Fruit fly (Drosophila melanogaster) whole organism, prepupa: ENCODE results near the gene trbd.

ENCODE experiments used
- Blimp-1 ChIP-seq: fragments of 200-800 bp; sonication (Bioruptor generic); optimal IDR thresholded peaks from 3 replicates; lab custom pipeline; 2017; ENCODE audit warnings: missing biosample characterization, missing genetic modification characterization, mild to moderate bottlenecking, moderate library complexity, missing genetic modification reagents
- CG10631 ChIP-seq: fragments of 200-800 bp; sonication (Bioruptor generic); optimal IDR thresholded peaks from 2 replicates; lab custom pipeline; 2016; ENCODE audit warnings: missing biosample characterization, missing genetic modification characterization
- CG11902 ChIP-seq: fragments of 200-800 bp; sonication (Bioruptor generic); optimal IDR thresholded peaks from 3 replicates; lab custom pipeline; 2016; ENCODE audit warnings: missing biosample characterization, missing genetic modification characterization
- CG1621 ChIP-seq: fragments of 200-800 bp; sonication (Bioruptor generic); optimal IDR thresholded peaks from 3 replicates; lab custom pipeline; 2018; ENCODE audit warnings: missing biosample characterization, mild to moderate bottlenecking, missing genetic modification characterization
- CG16779 ChIP-seq: fragments of 200-800 bp; sonication (Bioruptor generic); optimal IDR thresholded peaks from 3 replicates; lab custom pipeline; 2017; ENCODE audit warnings: missing biosample characterization, mild to moderate bottlenecking, missing genetic modification characterization
- CG3032 ChIP-seq: fragments of 200-800 bp; optimal IDR thresholded peaks from 2 replicates; lab custom pipeline; 2019; ENCODE audit warnings: missing biosample characterization, mild to moderate bottlenecking, missing genetic modification characterization, moderate library complexity
- CG31627 ChIP-seq: fragments of 200-800 bp; sonication (Bioruptor generic); optimal IDR thresholded peaks from 3 replicates; lab custom pipeline; 2016; ENCODE audit warnings: missing biosample characterization, missing genetic modification characterization
- CG32006 ChIP-seq: fragments of 200-800 bp; sonication (Bioruptor generic); optimal IDR thresholded peaks from 3 replicates; lab custom pipeline; 2017; ENCODE audit warnings: missing biosample characterization, mild to moderate bottlenecking, missing genetic modification characterization
- CG34406 ChIP-seq: fragments of 200-800 bp; sonication (Bioruptor generic); optimal IDR thresholded peaks from 3 replicates; lab custom pipeline; 2016; ENCODE audit warnings: missing biosample characterization, missing genetic modification characterization
- CG3919 ChIP-seq: fragments of 200-800 bp; sonication (Bioruptor generic); optimal IDR thresholded peaks from 3 replicates; lab custom pipeline; 2016; ENCODE audit warnings: missing biosample characterization, missing genetic modification characterization
- CG6163 ChIP-seq: fragments of 200-800 bp; sonication (Bioruptor generic); IDR thresholded peaks from 3 replicates; pipeline ENCODE4 v1.3.6; 2022; ENCODE audit warnings: missing biosample characterization, missing genetic modification characterization
- CG6792 ChIP-seq: fragments of 200-800 bp; sonication (Bioruptor generic); optimal IDR thresholded peaks from 3 replicates; lab custom pipeline; 2016; ENCODE audit warnings: missing biosample characterization, missing genetic modification characterization
- CG6808 ChIP-seq: fragments of 200-800 bp; sonication (Bioruptor generic); optimal IDR thresholded peaks from 3 replicates; lab custom pipeline; 2017; ENCODE audit warnings: missing biosample characterization, missing genetic modification characterization, mild to moderate bottlenecking, moderate library complexity, missing genetic modification reagents
- CG6854 ChIP-seq: fragments of 200-800 bp; sonication (Bioruptor generic); optimal IDR thresholded peaks from 2 replicates; lab custom pipeline; 2017; ENCODE audit warnings: missing biosample characterization, mild to moderate bottlenecking, missing genetic modification characterization
- CG8119 ChIP-seq: fragments of 200-800 bp; sonication (Bioruptor generic); IDR thresholded peaks from 3 replicates; pipeline ENCODE4 v1.3.6; 2022; ENCODE audit warnings: missing biosample characterization, missing genetic modification characterization
- CG8319 ChIP-seq: fragments of 200-800 bp; sonication (Bioruptor generic); optimal IDR thresholded peaks from 3 replicates; lab custom pipeline; 2016; ENCODE audit warnings: missing biosample characterization, missing genetic modification characterization
- CG8632 ChIP-seq: fragments of 200-800 bp; sonication (Bioruptor generic); optimal IDR thresholded peaks from 3 replicates; lab custom pipeline; 2016; ENCODE audit warnings: missing biosample characterization, missing genetic modification characterization
- CG9139 ChIP-seq: fragments of 200-800 bp; sonication (Bioruptor generic); optimal IDR thresholded peaks from 3 replicates; lab custom pipeline; 2017; ENCODE audit warnings: missing biosample characterization, mild to moderate bottlenecking, missing genetic modification characterization
- Eip75B ChIP-seq: fragments of 200-800 bp; sonication (Bioruptor generic); optimal IDR thresholded peaks from 3 replicates; lab custom pipeline; 2016; ENCODE audit warnings: missing biosample characterization, missing genetic modification characterization
- Eip78C ChIP-seq: fragments of 200-800 bp; sonication (Bioruptor generic); peaks from one replicate; lab custom pipeline; 2016; ENCODE audit warnings: missing biosample characterization, missing genetic modification characterization
- Eip93F ChIP-seq: fragments of 200-800 bp; sonication (Bioruptor generic); optimal IDR thresholded peaks from 2 replicates; lab custom pipeline; 2016; ENCODE audit warnings: missing biosample characterization, mild to moderate bottlenecking, missing genetic modification characterization
- Ets21C ChIP-seq: fragments of 200-800 bp; sonication (Bioruptor generic); optimal IDR thresholded peaks from 3 replicates; lab custom pipeline; 2016; ENCODE audit warnings: missing biosample characterization, missing genetic modification characterization
- Gug ChIP-seq: fragments of 200-800 bp; sonication (Bioruptor generic); IDR thresholded peaks from 2 replicates; pipeline ENCODE4 v1.3.6; 2022; ENCODE audit warnings: missing biosample characterization, missing genetic modification characterization
- Hr38 ChIP-seq: sonication (Bioruptor generic); optimal IDR thresholded peaks from 2 replicates; lab custom pipeline; 2016; ENCODE audit warnings: missing biosample characterization, missing genetic modification characterization
- Hr39 ChIP-seq: fragments of 200-800 bp; sonication (Bioruptor generic); optimal IDR thresholded peaks from 2 replicates; lab custom pipeline; 2016; ENCODE audit warnings: missing biosample characterization, missing genetic modification characterization
- Hr4 ChIP-seq: fragments of 200-800 bp; sonication (Bioruptor generic); optimal IDR thresholded peaks from 3 replicates; lab custom pipeline; 2016; ENCODE audit warnings: missing biosample characterization, missing genetic modification characterization
- Lpt ChIP-seq: fragments of 200-800 bp; sonication (Bioruptor generic); optimal IDR thresholded peaks from 3 replicates; lab custom pipeline; 2016; ENCODE audit warnings: missing biosample characterization, missing genetic modification characterization
- Smox ChIP-seq: fragments of 200-800 bp; sonication (Bioruptor generic); optimal IDR thresholded peaks from 3 replicates; lab custom pipeline; 2016; ENCODE audit warnings: missing biosample characterization, missing genetic modification characterization
- achi ChIP-seq: fragments of 200-800 bp; sonication (Bioruptor generic); optimal IDR thresholded peaks from 3 replicates; lab custom pipeline; 2016; ENCODE audit warnings: missing biosample characterization, missing genetic modification characterization
- acj6 ChIP-seq: fragments of 200-800 bp; sonication (Bioruptor generic); optimal IDR thresholded peaks from 3 replicates; lab custom pipeline; 2016; ENCODE audit warnings: missing biosample characterization, missing genetic modification characterization
- cyc ChIP-seq: fragments of 200-800 bp; sonication (Bioruptor generic); optimal IDR thresholded peaks from 3 replicates; lab custom pipeline; 2016; ENCODE audit warnings: missing biosample characterization, missing genetic modification characterization
- eg ChIP-seq: fragments of 200-800 bp; sonication (Bioruptor generic); IDR thresholded peaks from 3 replicates; pipeline ENCODE4 v1.3.6; 2022; ENCODE audit warnings: missing biosample characterization, missing genetic modification characterization
- esn ChIP-seq: fragments of 200-800 bp; sonication (Bioruptor generic); optimal IDR thresholded peaks from 2 replicates; lab custom pipeline; 2016; ENCODE audit warnings: missing biosample characterization, mild to moderate bottlenecking, missing genetic modification characterization, moderate library complexity
- fd85E ChIP-seq: fragments of 200-800 bp; sonication (Bioruptor generic); optimal IDR thresholded peaks from 3 replicates; lab custom pipeline; 2016; ENCODE audit warnings: missing biosample characterization, missing genetic modification characterization
- lz ChIP-seq: fragments of 200-800 bp; sonication (Bioruptor generic); optimal IDR thresholded peaks from 3 replicates; lab custom pipeline; 2016; ENCODE audit warnings: missing biosample characterization, missing genetic modification characterization
- net ChIP-seq: fragments of 200-800 bp; sonication (Bioruptor generic); optimal IDR thresholded peaks from 3 replicates; lab custom pipeline; 2016; ENCODE audit warnings: missing biosample characterization, missing genetic modification characterization
- salr ChIP-seq, 2 experiments: fragments of 200-800 bp; sonication (Bioruptor generic); optimal IDR thresholded peaks; 3 replicates each; lab custom pipeline; 2016 to 2018; ENCODE audit warnings: missing biosample characterization in 2 of 2, missing genetic modification characterization in 2 of 2, mild to moderate bottlenecking in 1 of 2
- topi ChIP-seq: fragments of 200-800 bp; sonication (Bioruptor generic); optimal IDR thresholded peaks from 3 replicates; lab custom pipeline; 2016; ENCODE audit warnings: missing biosample characterization, missing genetic modification characterization

The trbd gene

dm6 chr3R:9747875-9747899, 36.9 kb upstream of the trbd start, which contains the start of gene PpD3:
PpD3 (plus strand) TSS chr3R:9747875.
- TF ChIP-seq CG11902 = no peak
- TF ChIP-seq cyc (GFP tag; lab: Kevin White, UChicago) = no peak
- TF ChIP-seq topi (GFP tag; lab: Kevin White, UChicago) = no peak

dm6 chr3R:9747272-9747874, 36.5 kb upstream of the trbd start, which contains the start of gene CG12948:
CG12948 (minus strand) TSS chr3R:9747744.
- TF ChIP-seq CG10631 (GFP tag; lab: Kevin White, UChicago) (no peak), CG16779 (tag; lab: Kevin White, UChicago) (no peak), CG8119 (GFP tag; lab: Robert Waterston, UW) (peak; percentile 48; the same call in 1 of the 3 replicates), Eip93F (GFP tag; lab: Kevin White, UChicago) (peak; percentile 39), CG31627 (GFP tag; lab: Kevin White, UChicago) (peak; percentile 60), eg (peak; percentile 47; the same call in 2 of the 3 replicates), topi (GFP tag; lab: Kevin White, UChicago) (no peak), CG32006 (GFP tag; lab: Kevin White, UChicago) (no peak), Lpt (GFP tag; lab: Kevin White, UChicago) (peak; percentile 51), CG8319 (GFP tag; lab: Kevin White, UChicago) (no peak), acj6 (GFP tag; lab: Kevin White, UChicago) (no peak), Ets21C (GFP tag; lab: Kevin White, UChicago) (no peak), achi (no peak), Smox (GFP tag; lab: Kevin White, UChicago) (no peak), Blimp-1 (GFP tag; lab: Kevin White, UChicago) (peak; percentile 45), fd85E (GFP tag; lab: Kevin White, UChicago) (no peak), CG3919 (no peak), CG1621 (peak; percentile 50), cyc (GFP tag; lab: Kevin White, UChicago) (no peak), net (GFP tag; lab: Kevin White, UChicago) (no peak), esn (GFP tag; lab: Kevin White, UChicago) (peak; percentile 80), CG9139 (no peak), Gug (GFP tag; lab: Robert Waterston, UW) (0 out of 2 replicates have a peak, but pooled peaks have one; percentile 14), Eip78C (GFP tag; lab: Kevin White, UChicago) (peak; percentile 86), salr (GFP tag; optimal IDR thresholded peaks at IDR 0.05; lab: Kevin White, UChicago) (no peak), Hr39 (no peak), lz (peak; percentile 67), CG6792 (GFP tag; lab: Kevin White, UChicago) (peak; percentile 49), CG6854 (peak; percentile 69), CG34406 (no peak), Eip75B (no peak), CG3032 (peak; percentile 64), CG6163 (GFP tag; lab: Robert Waterston, UW) (no peak), Hr4 (GFP tag; lab: Kevin White, UChicago) (no peak)
- TF ChIP-seq, all 60 proteins: peak for 14

- TF ChIP-seq Ets21C (GFP tag; lab: Kevin White, UChicago) = no peak
- peak; percentile 19 for TF ChIP-seq Eip78C (GFP tag; lab: Kevin White, UChicago)
- TF ChIP-seq CG1621 = no peak
- no peak for TF ChIP-seq net (GFP tag; lab: Kevin White, UChicago)
Observed at dm6 chr3R:9746267-9746666, 35.4 kb upstream of the trbd start, which contains the start of gene CG34409. CG34409 (minus strand) TSS chr3R:9746367.

dm6 chr3R:9745442-9745841, 34.6 kb upstream of the trbd start:
- TF ChIP-seq Ets21C (GFP tag; lab: Kevin White, UChicago) (no peak), CG34406 (no peak), Hr38 (GFP tag; lab: Kevin White, UChicago) (no peak), CG6854 (no peak), esn (GFP tag; lab: Kevin White, UChicago) (no peak), CG8319 (GFP tag; lab: Kevin White, UChicago) (no peak), CG6808 (GFP tag; lab: Kevin White, UChicago) (no peak), CG8632 (no peak)
